Worm (Caenorhabditis elegans) whole organism, L4 larva: ENCODE measurements around the gene W08E12.5.
A peak's percentile ranks its signal among the peaks of the same experiment; 100 is the strongest.

Experiments used
- daf-19 ChIP-seq: fragments of 200-800 bp; sonication (Bioruptor generic); conservative IDR thresholded peaks from 2 replicates; pipeline ENCODE4 v1.3.6; 2022; ENCODE audit warnings: missing genetic modification characterization, missing compliant biosample characterization
- madf-9 ChIP-seq: fragments of 200-800 bp; sonication (Bioruptor generic); conservative IDR thresholded peaks from 2 replicates; pipeline ENCODE4 v1.3.6; 2022; ENCODE audit warnings: missing genetic modification reagents, missing genetic modification characterization, missing compliant biosample characterization
- mes-2 ChIP-seq: sonication (generic microtip); optimal IDR thresholded peaks from 2 replicates; lab custom pipeline; 2016; ENCODE audit warnings: missing genotype, mild to moderate bottlenecking, missing genetic modification characterization, missing compliant biosample characterization; ENCODE audit not compliant: poor library complexity, severe bottlenecking
- pha-4 ChIP-seq, 2 experiments: fragments of 150-350 bp in 1 of 2; fragments of 200-800 bp in 1 of 2; sonication (Bioruptor generic) in 1 of 2; IDR thresholded peaks in 1 of 2; optimal IDR thresholded peaks in 1 of 2; 2 replicates each; pipeline versions ENCODE4 v1.3.6 to Lab custom; 2014 to 2022; ENCODE audit warnings: missing genetic modification characterization in 2 of 2, missing genetic modification reagents in 2 of 2, missing biosample characterization in 1 of 2, missing compliant biosample characterization in 1 of 2
- saeg-2 ChIP-seq: fragments of 200-800 bp; sonication (Bioruptor generic); IDR thresholded peaks from 2 replicates; pipeline ENCODE4 v1.3.6; 2022; ENCODE audit warnings: missing genetic modification reagents, missing genetic modification characterization, missing compliant biosample characterization
- set-16 ChIP-seq: fragments of 200-800 bp; sonication (Bioruptor generic); IDR thresholded peaks from 2 replicates; pipeline ENCODE4 v1.3.6; 2022; ENCODE audit warnings: missing genetic modification reagents, missing genetic modification characterization, missing compliant biosample characterization
- unc-39 ChIP-seq: sonication (generic microtip); optimal IDR thresholded peaks from 2 replicates; lab custom pipeline; 2017; ENCODE audit warnings: missing biosample characterization, missing genetic modification characterization
- ztf-7 ChIP-seq: fragments of 150-350 bp; optimal IDR thresholded peaks from 2 replicates; lab custom pipeline; 2014; ENCODE audit warnings: missing biosample characterization, missing genetic modification characterization

The W08E12.5 gene

DNA sequence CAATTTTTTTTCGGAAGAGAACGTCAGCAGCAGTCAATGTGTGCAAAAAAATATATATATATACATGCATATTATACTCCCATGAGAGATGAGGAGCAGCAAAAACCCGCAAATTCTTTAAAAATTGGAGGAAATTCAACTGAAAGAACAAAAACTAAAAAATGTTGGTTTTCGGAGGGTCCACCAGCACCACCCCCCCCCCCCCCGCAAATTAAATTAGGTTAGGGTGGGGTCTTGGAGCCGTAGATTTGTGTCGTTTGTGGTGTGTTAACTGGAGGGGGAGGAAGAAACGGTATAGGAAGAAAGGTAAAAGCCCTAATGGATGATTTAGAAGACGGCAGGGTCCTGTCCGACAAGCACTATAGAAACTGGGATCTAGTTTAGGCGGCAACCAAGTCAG, 47.7 kb downstream of the W08E12.5 start:
- TF ChIP-seq set-16 (GFP tag; lab: Robert Waterston, UW) (peak; percentile 69), ztf-7 (tag; lab: Kevin White, UChicago) (no peak)
- TF ChIP-seq, all 104 proteins: peak for 1

ce11 chrIV:3349977-3350580, 49.5 kb downstream of the W08E12.5 start, which contains the start of gene elks-1:
elks-1 (minus strand) TSS chrIV:3350027.
- no peak for TF ChIP-seq unc-39 (tag; lab: Kevin White, UChicago)
- 0 out of 2 replicates have a peak, but pooled peaks have one; percentile 9 for TF ChIP-seq set-16 (GFP tag; lab: Robert Waterston, UW)
- TF ChIP-seq pha-4 (GFP tag; IDR thresholded peaks at IDR 0.05; lab: Robert Waterston, UW), result no peak
- TF ChIP-seq pha-4 (tag; optimal IDR thresholded peaks at IDR 0.05; lab: Kevin White, UChicago), result peak; percentile 2
- peak; percentile 49 for TF ChIP-seq mes-2
- TF ChIP-seq daf-19, result no peak
- TF ChIP-seq madf-9 (GFP tag; lab: Robert Waterston, UW), result peak; percentile 14; the same call in 1 of the 2 replicates
- no peak for TF ChIP-seq saeg-2 (GFP tag; lab: Robert Waterston, UW)
